Worm (Caenorhabditis elegans): ENCODE results near the gene F21D9.3.

DNA sequence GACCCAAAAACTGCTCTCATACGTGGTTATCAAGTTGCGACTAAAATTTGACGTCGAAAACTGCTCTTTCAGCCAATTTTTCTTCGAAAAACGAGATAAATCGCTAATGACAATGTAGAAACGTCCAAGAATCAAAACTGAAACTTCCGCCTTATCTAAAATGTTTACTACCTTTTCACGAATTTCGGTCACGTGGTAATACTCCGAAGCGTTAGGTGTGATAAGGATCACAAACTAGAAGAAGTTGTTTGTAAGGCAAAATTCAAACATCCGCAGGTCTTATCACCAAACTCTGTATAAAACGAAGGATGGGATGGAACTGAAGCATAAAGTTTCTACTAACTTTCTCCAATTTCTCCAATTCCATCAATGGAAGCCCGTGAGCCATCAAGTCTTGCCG, 27.1 kb downstream of the F21D9.3 start, which contains the start of gene sqst-3:
- TF ChIP-seq nhr-76 (tag; optimal IDR thresholded peaks at IDR 0.05): no peak
- TF ChIP-seq elt-3 (tag; optimal IDR thresholded peaks at IDR 0.05): no peak
- TF ChIP-seq ztf-11 (tag; optimal IDR thresholded peaks at IDR 0.05): no peak
